Fruit fly (Drosophila melanogaster) whole organism, prepupa: ENCODE data around the gene CG32369.

ENCODE experiments used
- CG10669 ChIP-seq: fragments of 200-800 bp; sonication (Bioruptor generic); optimal IDR thresholded peaks from 3 replicates; lab custom pipeline; 2018; ENCODE audit warnings: missing biosample characterization, mild to moderate bottlenecking, missing genetic modification characterization, moderate library complexity
- CG11294 ChIP-seq: fragments of 200-800 bp; sonication (Bioruptor generic); IDR thresholded peaks from 2 replicates; pipeline ENCODE4 v1.3.6; 2022; ENCODE audit warnings: missing biosample characterization, missing genetic modification characterization
- CG11762 ChIP-seq: fragments of 200-800 bp; sonication (Bioruptor generic); optimal IDR thresholded peaks from 3 replicates; lab custom pipeline; 2016; ENCODE audit warnings: missing biosample characterization, missing genetic modification characterization; ENCODE audit not compliant: insufficient read depth
- CG15336 ChIP-seq: fragments of 200-800 bp; sonication (Bioruptor generic); IDR thresholded peaks from 2 replicates; pipeline ENCODE4 v1.3.6; 2022; ENCODE audit warnings: missing biosample characterization, missing genetic modification characterization
- CG1621 ChIP-seq: fragments of 200-800 bp; sonication (Bioruptor generic); optimal IDR thresholded peaks from 3 replicates; lab custom pipeline; 2018; ENCODE audit warnings: missing biosample characterization, mild to moderate bottlenecking, missing genetic modification characterization
- CG16779 ChIP-seq: fragments of 200-800 bp; sonication (Bioruptor generic); optimal IDR thresholded peaks from 3 replicates; lab custom pipeline; 2017; ENCODE audit warnings: missing biosample characterization, mild to moderate bottlenecking, missing genetic modification characterization
- CG3032 ChIP-seq: fragments of 200-800 bp; optimal IDR thresholded peaks from 2 replicates; lab custom pipeline; 2019; ENCODE audit warnings: missing biosample characterization, mild to moderate bottlenecking, missing genetic modification characterization, moderate library complexity
- CG31627 ChIP-seq: fragments of 200-800 bp; sonication (Bioruptor generic); optimal IDR thresholded peaks from 3 replicates; lab custom pipeline; 2016; ENCODE audit warnings: missing biosample characterization, missing genetic modification characterization
- CG32006 ChIP-seq: fragments of 200-800 bp; sonication (Bioruptor generic); optimal IDR thresholded peaks from 3 replicates; lab custom pipeline; 2017; ENCODE audit warnings: missing biosample characterization, mild to moderate bottlenecking, missing genetic modification characterization
- CG34406 ChIP-seq: fragments of 200-800 bp; sonication (Bioruptor generic); optimal IDR thresholded peaks from 3 replicates; lab custom pipeline; 2016; ENCODE audit warnings: missing biosample characterization, missing genetic modification characterization
- CG3919 ChIP-seq: fragments of 200-800 bp; sonication (Bioruptor generic); optimal IDR thresholded peaks from 3 replicates; lab custom pipeline; 2016; ENCODE audit warnings: missing biosample characterization, missing genetic modification characterization
- CG6276 ChIP-seq: fragments of 200-800 bp; sonication (Bioruptor generic); optimal IDR thresholded peaks from 2 replicates; lab custom pipeline; 2017; ENCODE audit warnings: missing biosample characterization, mild to moderate bottlenecking, missing genetic modification characterization
- CG6808 ChIP-seq: fragments of 200-800 bp; sonication (Bioruptor generic); optimal IDR thresholded peaks from 3 replicates; lab custom pipeline; 2017; ENCODE audit warnings: missing biosample characterization, missing genetic modification characterization, mild to moderate bottlenecking, moderate library complexity, missing genetic modification reagents
- CG6854 ChIP-seq: fragments of 200-800 bp; sonication (Bioruptor generic); optimal IDR thresholded peaks from 2 replicates; lab custom pipeline; 2017; ENCODE audit warnings: missing biosample characterization, mild to moderate bottlenecking, missing genetic modification characterization
- CG8119 ChIP-seq: fragments of 200-800 bp; sonication (Bioruptor generic); IDR thresholded peaks from 3 replicates; pipeline ENCODE4 v1.3.6; 2022; ENCODE audit warnings: missing biosample characterization, missing genetic modification characterization
- CG8319 ChIP-seq: fragments of 200-800 bp; sonication (Bioruptor generic); optimal IDR thresholded peaks from 3 replicates; lab custom pipeline; 2016; ENCODE audit warnings: missing biosample characterization, missing genetic modification characterization
- CG8632 ChIP-seq: fragments of 200-800 bp; sonication (Bioruptor generic); optimal IDR thresholded peaks from 3 replicates; lab custom pipeline; 2016; ENCODE audit warnings: missing biosample characterization, missing genetic modification characterization
- CG9139 ChIP-seq: fragments of 200-800 bp; sonication (Bioruptor generic); optimal IDR thresholded peaks from 3 replicates; lab custom pipeline; 2017; ENCODE audit warnings: missing biosample characterization, mild to moderate bottlenecking, missing genetic modification characterization
- Eip75B ChIP-seq: fragments of 200-800 bp; sonication (Bioruptor generic); optimal IDR thresholded peaks from 3 replicates; lab custom pipeline; 2016; ENCODE audit warnings: missing biosample characterization, missing genetic modification characterization
- Eip78C ChIP-seq: fragments of 200-800 bp; sonication (Bioruptor generic); peaks from one replicate; lab custom pipeline; 2016; ENCODE audit warnings: missing biosample characterization, missing genetic modification characterization
- Eip93F ChIP-seq: fragments of 200-800 bp; sonication (Bioruptor generic); optimal IDR thresholded peaks from 2 replicates; lab custom pipeline; 2016; ENCODE audit warnings: missing biosample characterization, mild to moderate bottlenecking, missing genetic modification characterization
- Ets21C ChIP-seq: fragments of 200-800 bp; sonication (Bioruptor generic); optimal IDR thresholded peaks from 3 replicates; lab custom pipeline; 2016; ENCODE audit warnings: missing biosample characterization, missing genetic modification characterization
- Ets96B ChIP-seq: fragments of 200-800 bp; optimal IDR thresholded peaks from 2 replicates; lab custom pipeline; 2019; ENCODE audit warnings: missing biosample characterization, mild to moderate bottlenecking, missing genetic modification characterization, moderate library complexity
- Gug ChIP-seq: fragments of 200-800 bp; sonication (Bioruptor generic); IDR thresholded peaks from 2 replicates; pipeline ENCODE4 v1.3.6; 2022; ENCODE audit warnings: missing biosample characterization, missing genetic modification characterization
- Hr39 ChIP-seq: fragments of 200-800 bp; sonication (Bioruptor generic); optimal IDR thresholded peaks from 2 replicates; lab custom pipeline; 2016; ENCODE audit warnings: missing biosample characterization, missing genetic modification characterization
- Hr4 ChIP-seq: fragments of 200-800 bp; sonication (Bioruptor generic); optimal IDR thresholded peaks from 3 replicates; lab custom pipeline; 2016; ENCODE audit warnings: missing biosample characterization, missing genetic modification characterization
- Lpt ChIP-seq: fragments of 200-800 bp; sonication (Bioruptor generic); optimal IDR thresholded peaks from 3 replicates; lab custom pipeline; 2016; ENCODE audit warnings: missing biosample characterization, missing genetic modification characterization
- OdsH ChIP-seq: fragments of 200-800 bp; sonication (Bioruptor generic); optimal IDR thresholded peaks from 3 replicates; lab custom pipeline; 2016; ENCODE audit warnings: missing biosample characterization, missing genetic modification characterization
- Smox ChIP-seq: fragments of 200-800 bp; sonication (Bioruptor generic); optimal IDR thresholded peaks from 3 replicates; lab custom pipeline; 2016; ENCODE audit warnings: missing biosample characterization, missing genetic modification characterization
- Sox102F ChIP-seq: fragments of 200-800 bp; sonication (Bioruptor generic); optimal IDR thresholded peaks from 2 replicates; lab custom pipeline; 2016; ENCODE audit warnings: missing biosample characterization, mild to moderate bottlenecking, missing genetic modification characterization
- Sox14 ChIP-seq: fragments of 200-800 bp; sonication (Bioruptor generic); optimal IDR thresholded peaks from 3 replicates; lab custom pipeline; 2016; ENCODE audit warnings: missing biosample characterization, missing genetic modification characterization
- Sox15 ChIP-seq: fragments of 200-800 bp; sonication (Bioruptor generic); optimal IDR thresholded peaks from 3 replicates; lab custom pipeline; 2016; ENCODE audit warnings: missing biosample characterization, missing genetic modification characterization
- cyc ChIP-seq: fragments of 200-800 bp; sonication (Bioruptor generic); optimal IDR thresholded peaks from 3 replicates; lab custom pipeline; 2016; ENCODE audit warnings: missing biosample characterization, missing genetic modification characterization
- dsx ChIP-seq: fragments of 200-800 bp; optimal IDR thresholded peaks from 3 replicates; lab custom pipeline; 2019; ENCODE audit warnings: missing biosample characterization, mild to moderate bottlenecking, missing genetic modification characterization, moderate library complexity; ENCODE audit not compliant: poor library complexity, severe bottlenecking
- eg ChIP-seq: fragments of 200-800 bp; sonication (Bioruptor generic); IDR thresholded peaks from 3 replicates; pipeline ENCODE4 v1.3.6; 2022; ENCODE audit warnings: missing biosample characterization, missing genetic modification characterization
- fd59A ChIP-seq: fragments of 200-800 bp; sonication (Bioruptor generic); optimal IDR thresholded peaks from 2 replicates; lab custom pipeline; 2017; ENCODE audit warnings: missing biosample characterization, mild to moderate bottlenecking, missing genetic modification characterization, missing genetic modification reagents
- fd85E ChIP-seq: fragments of 200-800 bp; sonication (Bioruptor generic); optimal IDR thresholded peaks from 3 replicates; lab custom pipeline; 2016; ENCODE audit warnings: missing biosample characterization, missing genetic modification characterization
- fkh ChIP-seq: fragments of 200-800 bp; sonication (Bioruptor generic); optimal IDR thresholded peaks from 3 replicates; lab custom pipeline; 2017; ENCODE audit warnings: missing biosample characterization, mild to moderate bottlenecking, missing genetic modification characterization, moderate library complexity
- net ChIP-seq: fragments of 200-800 bp; sonication (Bioruptor generic); optimal IDR thresholded peaks from 3 replicates; lab custom pipeline; 2016; ENCODE audit warnings: missing biosample characterization, missing genetic modification characterization
- pdm3 ChIP-seq: fragments of 200-800 bp; sonication (Bioruptor generic); optimal IDR thresholded peaks from 3 replicates; lab custom pipeline; 2016; ENCODE audit warnings: missing biosample characterization, missing genetic modification characterization
- salr ChIP-seq, 2 experiments: fragments of 200-800 bp; sonication (Bioruptor generic); optimal IDR thresholded peaks; 3 replicates each; lab custom pipeline; 2016 to 2018; ENCODE audit warnings: missing biosample characterization in 2 of 2, missing genetic modification characterization in 2 of 2, mild to moderate bottlenecking in 1 of 2
- spab ChIP-seq: fragments of 200-800 bp; sonication (Bioruptor generic); optimal IDR thresholded peaks from 2 replicates; lab custom pipeline; 2017; ENCODE audit warnings: missing biosample characterization, mild to moderate bottlenecking, missing genetic modification characterization, missing genetic modification reagents
- ss ChIP-seq, 2 experiments: fragments of 200-800 bp; sonication (Bioruptor generic); optimal IDR thresholded peaks; 2 replicates in 1 of 2; 3 replicates in 1 of 2; lab custom pipeline; 2017 to 2018; ENCODE audit warnings: mild to moderate bottlenecking in 2 of 2, missing biosample characterization in 2 of 2, missing genetic modification characterization in 2 of 2, moderate library complexity in 1 of 2
- svp ChIP-seq: fragments of 200-800 bp; sonication (Bioruptor generic); peaks from one replicate; lab custom pipeline; 2016; ENCODE audit warnings: missing biosample characterization, missing genetic modification characterization
- vri ChIP-seq: fragments of 200-800 bp; sonication (Bioruptor generic); optimal IDR thresholded peaks from 3 replicates; lab custom pipeline; 2016; ENCODE audit warnings: missing biosample characterization, mild to moderate bottlenecking, missing genetic modification characterization

Gene CG32369

dm6 chr3L:7836633-7837394, 27.2 kb upstream of the CG32369 start (continued):
- TF ChIP-seq net (GFP tag; lab: Kevin White, UChicago) (peak; percentile 4), CG31627 (no peak), fd59A (no peak), OdsH (no peak), fd85E (GFP tag; lab: Kevin White, UChicago) (no peak), CG11762 (no peak), Hr39 (GFP tag; lab: Kevin White, UChicago) (no peak), Ets96B (no peak), CG9139 (GFP tag; lab: Kevin White, UChicago) (no peak)
- TF ChIP-seq, all 60 proteins: peak for 16

dm6 chr3L:7834902-7835781, 25.5 kb upstream of the CG32369 start:
- TF ChIP-seq pdm3 (GFP tag; lab: Kevin White, UChicago) = no peak
- no peak for TF ChIP-seq Gug (GFP tag; lab: Robert Waterston, UW)
- peak; percentile 34 for TF ChIP-seq Eip78C (GFP tag; lab: Kevin White, UChicago)
- TF ChIP-seq CG8319 = no peak
- peak; percentile 2 for TF ChIP-seq dsx
- no peak for TF ChIP-seq cyc
- no peak for TF ChIP-seq salr (GFP tag; optimal IDR thresholded peaks at IDR 0.05; lab: Kevin White, UChicago)
- TF ChIP-seq CG3919 (GFP tag; lab: Kevin White, UChicago) = no peak
- TF ChIP-seq spab (GFP tag; lab: Kevin White, UChicago) = peak; percentile 27
- TF ChIP-seq CG32006 (GFP tag; lab: Kevin White, UChicago) = no peak
- no peak for TF ChIP-seq Eip75B (GFP tag; lab: Kevin White, UChicago)
- 0 out of 2 replicates have a peak, but pooled peaks have one; percentile 19 for TF ChIP-seq CG15336 (GFP tag; lab: Robert Waterston, UW)
- no peak for TF ChIP-seq CG31627
- peak; percentile 55 for TF ChIP-seq CG16779 (tag; lab: Kevin White, UChicago)
- TF ChIP-seq CG10669 (GFP tag; lab: Kevin White, UChicago) = peak; percentile 22
- TF ChIP-seq fd85E (GFP tag; lab: Kevin White, UChicago) = no peak
- no peak for TF ChIP-seq Smox (GFP tag; lab: Kevin White, UChicago)
- no peak for TF ChIP-seq CG1621 (tag; lab: Kevin White, UChicago)
- TF ChIP-seq Lpt (GFP tag; lab: Kevin White, UChicago) = no peak
- TF ChIP-seq Eip93F (GFP tag; lab: Kevin White, UChicago) = no peak
- TF ChIP-seq CG6854 (GFP tag; lab: Kevin White, UChicago) = no peak
- peak; percentile 51 to 57 for TF ChIP-seq ss (GFP tag; optimal IDR thresholded peaks at IDR 0.05; lab: Kevin White, UChicago)
- TF ChIP-seq Hr39 (GFP tag; lab: Kevin White, UChicago) = no peak
- no peak for TF ChIP-seq CG9139 (GFP tag; lab: Kevin White, UChicago)
- TF ChIP-seq fd59A = no peak
- TF ChIP-seq Sox15 (GFP tag; lab: Kevin White, UChicago) = no peak
- no peak for TF ChIP-seq CG6276 (GFP tag; lab: Kevin White, UChicago)
- no peak for TF ChIP-seq Sox102F (GFP tag; lab: Kevin White, UChicago)
- no peak for TF ChIP-seq CG11294
- TF ChIP-seq net (GFP tag; lab: Kevin White, UChicago) = no peak
- TF ChIP-seq Ets21C = no peak
- 0 out of 3 replicates have a peak, but pooled peaks have one; percentile 17 for TF ChIP-seq CG8119 (GFP tag; lab: Robert Waterston, UW)
- no peak for TF ChIP-seq CG11762
- TF ChIP-seq Hr4 (GFP tag; lab: Kevin White, UChicago) = no peak
- TF ChIP-seq vri (GFP tag; lab: Kevin White, UChicago) = no peak
- no peak for TF ChIP-seq Sox14 (GFP tag; lab: Kevin White, UChicago)
- TF ChIP-seq fkh (GFP tag; lab: Kevin White, UChicago) = no peak
- no peak; the same call in 2 of the 3 replicates for TF ChIP-seq eg (GFP tag; lab: Robert Waterston, UW)
- TF ChIP-seq CG3032 (tag; lab: Kevin White, UChicago) = no peak
- TF ChIP-seq Ets96B = peak; percentile 7
- no peak for TF ChIP-seq CG6808 (GFP tag; lab: Kevin White, UChicago)
- no peak for TF ChIP-seq CG8632 (GFP tag; lab: Kevin White, UChicago)
- no peak for TF ChIP-seq CG34406 (GFP tag; lab: Kevin White, UChicago)
- TF ChIP-seq svp (GFP tag; lab: Kevin White, UChicago) = peak; percentile 71
